Worm (Caenorhabditis elegans) whole organism, young adult: ENCODE data around the gene D2045.8.

Source experiments
- C06A6.2 ChIP-seq: fragments of 200-800 bp; sonication (Bioruptor generic); conservative IDR thresholded peaks from 2 replicates; pipeline ENCODE4 v1.3.6; 2022; ENCODE audit warnings: missing genetic modification characterization, missing compliant biosample characterization
- C17E4.6 ChIP-seq: fragments of 200-800 bp; sonication (Bioruptor generic); IDR thresholded peaks from 2 replicates; pipeline ENCODE4 v1.3.6; 2022; ENCODE audit warnings: missing genetic modification reagents, missing genetic modification characterization, missing compliant biosample characterization
- D2030.7 ChIP-seq: fragments of 200-800 bp; sonication (Bioruptor generic); IDR thresholded peaks from 2 replicates; pipeline ENCODE4 v1.3.6; 2022; ENCODE audit warnings: missing genetic modification reagents, missing genetic modification characterization, missing compliant biosample characterization
- F52B5.7 ChIP-seq: sonication (generic microtip); optimal IDR thresholded peaks from 2 replicates; lab custom pipeline; 2016; ENCODE audit warnings: mild to moderate bottlenecking, missing genetic modification characterization, missing compliant biosample characterization
- F57C9.4 ChIP-seq: sonication (generic microtip); optimal IDR thresholded peaks from 2 replicates; lab custom pipeline; 2017; ENCODE audit warnings: mild to moderate bottlenecking, missing genetic modification characterization, missing compliant biosample characterization
- Y53F4B.3 ChIP-seq: fragments of 200-800 bp; sonication (Bioruptor generic); IDR thresholded peaks from 2 replicates; pipeline ENCODE4 v1.3.6; 2022; ENCODE audit warnings: missing genetic modification reagents, missing genetic modification characterization, missing compliant biosample characterization
- ZK185.1 ChIP-seq: sonication (generic microtip); optimal IDR thresholded peaks from 2 replicates; lab custom pipeline; 2016; ENCODE audit warnings: mild to moderate bottlenecking, missing genetic modification characterization, missing compliant biosample characterization; ENCODE audit not compliant: poor library complexity, severe bottlenecking
- bed-1 ChIP-seq: fragments of 200-800 bp; sonication (Bioruptor generic); IDR thresholded peaks from 2 replicates; pipeline ENCODE4 v1.3.6; 2022; ENCODE audit warnings: missing genetic modification reagents, missing genetic modification characterization, missing compliant biosample characterization
- cebp-1 ChIP-seq, 2 experiments: fragments of 200-800 bp in 1 of 2; sonication (Bioruptor generic) in 1 of 2; sonication (generic microtip) in 1 of 2; IDR thresholded peaks in 1 of 2; optimal IDR thresholded peaks in 1 of 2; 2 replicates each; pipeline versions ENCODE4 v1.3.6 to Lab custom; 2017 to 2022; ENCODE audit warnings: missing compliant biosample characterization in 2 of 2, missing genetic modification characterization in 2 of 2, mild to moderate bottlenecking in 1 of 2, missing genetic modification reagents in 1 of 2, moderate library complexity in 1 of 2
- cebp-2 ChIP-seq: fragments of 200-800 bp; sonication (Bioruptor generic); IDR thresholded peaks from 2 replicates; pipeline ENCODE4 v1.3.6; 2022; ENCODE audit warnings: missing genetic modification characterization, missing compliant biosample characterization
- ceh-100 ChIP-seq: fragments of 200-800 bp; sonication (Bioruptor generic); IDR thresholded peaks from 2 replicates; pipeline ENCODE4 v1.3.6; 2022; ENCODE audit warnings: missing genetic modification reagents, missing genetic modification characterization, missing compliant biosample characterization
- ceh-40 ChIP-seq: fragments of 200-800 bp; sonication (Bioruptor generic); IDR thresholded peaks from 2 replicates; pipeline ENCODE4 v1.3.6; 2022; ENCODE audit warnings: missing genetic modification characterization, missing compliant biosample characterization
- ceh-79 ChIP-seq: sonication (generic microtip); optimal IDR thresholded peaks from 2 replicates; lab custom pipeline; 2017; ENCODE audit warnings: mild to moderate bottlenecking, missing genetic modification characterization, missing compliant biosample characterization
- chd-7 ChIP-seq: sonication (generic microtip); optimal IDR thresholded peaks from 2 replicates; lab custom pipeline; 2016; ENCODE audit warnings: mild to moderate bottlenecking, missing genetic modification characterization, moderate library complexity, missing compliant biosample characterization
- die-1 ChIP-seq: sonication (generic microtip); optimal IDR thresholded peaks from 2 replicates; lab custom pipeline; 2016; ENCODE audit warnings: missing genotype, mild to moderate bottlenecking, missing genetic modification characterization, missing compliant biosample characterization
- dox-1 ChIP-seq: fragments of 200-800 bp; sonication (Bioruptor generic); IDR thresholded peaks from 2 replicates; pipeline ENCODE4 v1.3.6; 2022; ENCODE audit warnings: missing genetic modification reagents, missing genetic modification characterization, missing compliant biosample characterization
- dpl-1 ChIP-seq: fragments of 150-350 bp; optimal IDR thresholded peaks from 2 replicates; lab custom pipeline; 2014; ENCODE audit warnings: missing biosample characterization, missing genetic modification reagents, missing genetic modification characterization
- ets-4 ChIP-seq: fragments of 200-800 bp; sonication (Bioruptor generic); optimal IDR thresholded peaks from 2 replicates; lab custom pipeline; 2018; ENCODE audit warnings: mild to moderate bottlenecking, missing genetic modification characterization, missing compliant biosample characterization
- hmg-20 ChIP-seq: fragments of 200-800 bp; sonication (Bioruptor generic); IDR thresholded peaks from 2 replicates; pipeline ENCODE4 v1.3.6; 2022; ENCODE audit warnings: missing genetic modification reagents, missing genetic modification characterization, missing compliant biosample characterization
- hrde-1 ChIP-seq: sonication (generic microtip); optimal IDR thresholded peaks from 2 replicates; lab custom pipeline; 2016; ENCODE audit warnings: missing genetic modification characterization, mild to moderate bottlenecking, missing compliant biosample characterization, moderate library complexity, missing genotype, missing genetic modification reagents, borderline replicate concordance
- let-607 ChIP-seq, 2 experiments: fragments of 200-800 bp in 1 of 2; sonication (Bioruptor generic) in 1 of 2; sonication (generic microtip) in 1 of 2; optimal IDR thresholded peaks; 2 replicates each; lab custom pipeline; 2016 to 2018; ENCODE audit warnings: mild to moderate bottlenecking in 2 of 2, missing compliant biosample characterization in 2 of 2, missing genetic modification characterization in 2 of 2, moderate library complexity in 2 of 2, missing genotype in 1 of 2
- lir-1 ChIP-seq: fragments of 200-800 bp; sonication (Bioruptor generic); conservative IDR thresholded peaks from 2 replicates; pipeline ENCODE4 v1.3.6; 2022; ENCODE audit warnings: missing genetic modification reagents, missing genetic modification characterization, missing compliant biosample characterization
- madf-10 ChIP-seq: sonication (generic microtip); optimal IDR thresholded peaks from 2 replicates; lab custom pipeline; 2016; ENCODE audit warnings: mild to moderate bottlenecking, missing genetic modification characterization, missing compliant biosample characterization
- mcd-1 ChIP-seq: fragments of 200-800 bp; sonication (Bioruptor generic); IDR thresholded peaks from 2 replicates; pipeline ENCODE4 v1.3.6; 2022; ENCODE audit warnings: missing genetic modification reagents, missing genetic modification characterization, missing compliant biosample characterization
- mxl-1 ChIP-seq: sonication (generic microtip); optimal IDR thresholded peaks from 2 replicates; lab custom pipeline; 2016; ENCODE audit warnings: missing genetic modification characterization, missing compliant biosample characterization
- nfya-1 ChIP-seq: sonication (generic microtip); optimal IDR thresholded peaks from 2 replicates; lab custom pipeline; 2017; ENCODE audit warnings: antibody characterized with exemption, missing compliant biosample characterization, missing genetic modification characterization, borderline replicate concordance; ENCODE audit not compliant: insufficient read depth
- nhr-179 ChIP-seq: sonication (generic microtip); optimal IDR thresholded peaks from 2 replicates; lab custom pipeline; 2016; ENCODE audit warnings: mild to moderate bottlenecking, missing genetic modification characterization, missing compliant biosample characterization
- nhr-80 ChIP-seq: sonication (generic microtip); optimal IDR thresholded peaks from 2 replicates; lab custom pipeline; 2016; ENCODE audit warnings: missing genetic modification characterization, missing compliant biosample characterization
- nhr-90 ChIP-seq: sonication (generic microtip); optimal IDR thresholded peaks from 2 replicates; lab custom pipeline; 2016; ENCODE audit warnings: missing genotype, mild to moderate bottlenecking, missing genetic modification characterization, missing compliant biosample characterization
- pbrm-1 ChIP-seq: fragments of 200-800 bp; sonication (Bioruptor generic); IDR thresholded peaks from 2 replicates; pipeline ENCODE4 v1.3.6; 2022; ENCODE audit warnings: missing genetic modification reagents, missing genetic modification characterization, missing compliant biosample characterization
- sdz-38 ChIP-seq: sonication (generic microtip); optimal IDR thresholded peaks from 2 replicates; lab custom pipeline; 2016; ENCODE audit warnings: missing genotype, missing genetic modification characterization, missing compliant biosample characterization
- snpc-1.1 ChIP-seq: sonication (generic microtip); optimal IDR thresholded peaks from 2 replicates; lab custom pipeline; 2017; ENCODE audit warnings: missing genetic modification characterization, mild to moderate bottlenecking, missing compliant biosample characterization, antibody characterized with exemption, moderate library complexity, missing genotype, missing genetic modification reagents; ENCODE audit not compliant: insufficient read depth
- snpc-4 ChIP-seq, 5 experiments: fragments of 150-350 bp in 1 of 5; sonication (generic microtip) in 4 of 5; optimal IDR thresholded peaks; 2 replicates each; lab custom pipeline; 2014 to 2018; ENCODE audit warnings: missing genetic modification characterization in 5 of 5, missing biosample characterization in 3 of 5, antibody characterized with exemption in 2 of 5, mild to moderate bottlenecking in 2 of 5, missing compliant biosample characterization in 2 of 5, missing genotype in 2 of 5, moderate library complexity in 2 of 5, missing genetic modification reagents in 1 of 5
- somi-1 ChIP-seq: fragments of 200-800 bp; sonication (Bioruptor generic); optimal IDR thresholded peaks from 2 replicates; lab custom pipeline; 2018; ENCODE audit warnings: mild to moderate bottlenecking, missing genetic modification characterization, missing compliant biosample characterization
- sptf-2 ChIP-seq: fragments of 200-800 bp; sonication (Bioruptor generic); optimal IDR thresholded peaks from 2 replicates; lab custom pipeline; 2018; ENCODE audit warnings: mild to moderate bottlenecking, missing genetic modification characterization, missing compliant biosample characterization
- tbp1 ChIP-seq: fragments of 200-800 bp; sonication (Bioruptor generic); optimal IDR thresholded peaks from 2 replicates; lab custom pipeline; 2018; ENCODE audit warnings: mild to moderate bottlenecking, missing genetic modification characterization, missing compliant biosample characterization
- tlf-1 ChIP-seq: fragments of 200-800 bp; sonication (Bioruptor generic); optimal IDR thresholded peaks from 2 replicates; lab custom pipeline; 2018; ENCODE audit warnings: mild to moderate bottlenecking, missing genetic modification characterization, missing compliant biosample characterization
- unc-130 ChIP-seq: sonication (generic microtip); optimal IDR thresholded peaks from 2 replicates; lab custom pipeline; 2016; ENCODE audit warnings: missing genetic modification reagents, missing genetic modification characterization, missing compliant biosample characterization
- xnd-1 ChIP-seq: sonication (generic microtip); optimal IDR thresholded peaks from 2 replicates; lab custom pipeline; 2016; ENCODE audit warnings: missing genotype, missing genetic modification reagents, missing genetic modification characterization, missing compliant biosample characterization
- ztf-18 ChIP-seq: sonication (generic microtip); optimal IDR thresholded peaks from 2 replicates; lab custom pipeline; 2016; ENCODE audit warnings: missing genotype, mild to moderate bottlenecking, missing genetic modification characterization, missing compliant biosample characterization
- ztf-28 ChIP-seq: fragments of 200-800 bp; sonication (Bioruptor generic); IDR thresholded peaks from 2 replicates; pipeline ENCODE4 v1.3.6; 2022; ENCODE audit warnings: missing genetic modification reagents, missing genetic modification characterization, missing compliant biosample characterization
- ztf-6 ChIP-seq: fragments of 200-800 bp; sonication (Bioruptor generic); IDR thresholded peaks from 2 replicates; pipeline ENCODE4 v1.3.6; 2022; ENCODE audit warnings: missing genetic modification reagents, missing genetic modification characterization, missing compliant biosample characterization

The D2045.8 gene

DNA sequence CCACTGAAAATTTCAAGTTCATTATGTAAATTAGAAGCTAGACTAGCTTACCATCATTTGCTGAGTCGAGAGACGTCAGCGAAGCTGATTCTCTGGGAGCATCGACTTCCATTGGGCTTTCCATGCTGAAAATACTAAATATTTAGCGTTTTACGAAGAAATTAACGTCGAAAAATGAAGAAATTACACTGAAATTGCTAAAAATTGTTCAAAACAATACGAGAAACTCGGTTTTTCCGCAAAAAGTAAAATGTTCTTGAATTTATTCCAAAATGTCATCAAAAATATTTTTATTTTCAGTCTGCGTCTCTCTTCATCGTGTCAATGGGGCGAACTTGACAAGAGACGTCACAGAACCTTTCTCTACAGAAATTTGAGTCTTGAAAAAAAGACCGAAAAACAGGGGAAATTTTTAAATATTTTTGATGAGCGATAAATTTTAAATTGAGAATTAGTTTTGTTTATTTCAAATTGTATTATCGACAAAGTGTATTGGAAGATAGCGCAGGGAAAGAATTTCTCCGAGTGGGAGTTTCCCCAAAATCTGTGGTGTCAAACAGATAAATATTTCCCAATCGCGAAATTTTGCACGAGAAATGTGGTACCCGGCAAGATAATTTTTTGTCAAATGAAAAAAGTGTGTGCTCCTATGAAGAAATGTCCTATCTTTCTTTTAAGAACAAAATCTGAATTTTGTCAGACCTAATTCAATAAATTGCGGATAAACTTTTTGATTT is 21.5 kb upstream of the D2045.8 start, which contains the start of gene ecps-1 (continued):
- TF ChIP-seq dox-1 (GFP tag; lab: Robert Waterston, UW): peak; percentile 93
- TF ChIP-seq mxl-1 (tag; lab: Kevin White, UChicago): no peak
- no peak for TF ChIP-seq Y53F4B.3
- no peak for TF ChIP-seq ets-4
- peak; percentile 94 for TF ChIP-seq pbrm-1 (GFP tag; lab: Robert Waterston, UW)
- no peak for TF ChIP-seq F57C9.4 (tag; lab: Kevin White, UChicago)
- TF ChIP-seq cebp-1 (GFP tag; IDR thresholded peaks at IDR 0.05; lab: Robert Waterston, UW): peak; percentile 64
- peak; percentile 69 for TF ChIP-seq cebp-1 (tag; optimal IDR thresholded peaks at IDR 0.05; lab: Kevin White, UChicago)
- no peak for TF ChIP-seq nfya-1
- TF ChIP-seq F52B5.7 (tag; lab: Kevin White, UChicago): no peak
- peak; percentile 96 for TF ChIP-seq D2030.7 (GFP tag; lab: Robert Waterston, UW)
- TF ChIP-seq nhr-90 (tag; lab: Kevin White, UChicago): no peak
- no peak for TF ChIP-seq chd-7 (tag; lab: Kevin White, UChicago)
- peak; percentile 93 for TF ChIP-seq unc-130
- TF ChIP-seq ztf-28 (GFP tag; lab: Robert Waterston, UW): peak; percentile 96
- TF ChIP-seq C17E4.6 (GFP tag; lab: Robert Waterston, UW): peak; percentile 70
- TF ChIP-seq lir-1 (GFP tag; lab: Robert Waterston, UW): peak; percentile 88
- TF ChIP-seq die-1 (tag; lab: Kevin White, UChicago): no peak
- TF ChIP-seq ceh-40 (GFP tag; lab: Robert Waterston, UW): no peak
- no peak for TF ChIP-seq xnd-1 (tag; lab: Kevin White, UChicago)
- no peak for TF ChIP-seq hrde-1
- TF ChIP-seq hmg-20 (GFP tag; lab: Robert Waterston, UW): no peak
- TF ChIP-seq tlf-1 (GFP tag; lab: Kevin White, UChicago): peak; percentile 75
- peak; percentile 73 for TF ChIP-seq snpc-1.1 (tag; lab: Kevin White, UChicago)
- no peak for TF ChIP-seq ztf-6 (GFP tag; lab: Robert Waterston, UW)
- TF ChIP-seq nhr-80 (tag; lab: Kevin White, UChicago): no peak
- TF ChIP-seq dpl-1: no peak
- TF ChIP-seq ceh-100 (GFP tag; lab: Robert Waterston, UW): peak; percentile 100
- no peak for TF ChIP-seq nhr-179
- peak; percentile 76 for TF ChIP-seq madf-10 (tag; lab: Kevin White, UChicago)
- peak; percentile 76 for TF ChIP-seq snpc-4 (GFP tag; optimal IDR thresholded peaks at IDR 0.05; lab: Kevin White, UChicago)
- TF ChIP-seq snpc-4 (tag; optimal IDR thresholded peaks at IDR 0.05; lab: Kevin White, UChicago): peak; percentile 44 to 76 (median 54)
- peak; percentile 61 for TF ChIP-seq ztf-18 (tag; lab: Kevin White, UChicago)
- TF ChIP-seq bed-1 (GFP tag; lab: Robert Waterston, UW): no peak
- peak; percentile 90 for TF ChIP-seq ZK185.1 (tag; lab: Kevin White, UChicago)
- peak; percentile 73 for TF ChIP-seq tbp1 (GFP tag; lab: Kevin White, UChicago)
- peak; percentile 48 for TF ChIP-seq somi-1 (GFP tag; lab: Kevin White, UChicago)
- no peak for TF ChIP-seq ceh-79 (tag; lab: Kevin White, UChicago)
- TF ChIP-seq C06A6.2 (GFP tag; lab: Robert Waterston, UW): peak; percentile 74
- peak; percentile 14 to 19 for TF ChIP-seq let-607 (tag; optimal IDR thresholded peaks at IDR 0.05; lab: Kevin White, UChicago)
- no peak for TF ChIP-seq sdz-38
- no peak for TF ChIP-seq sptf-2 (GFP tag; lab: Kevin White, UChicago)
- TF ChIP-seq cebp-2 (GFP tag; lab: Robert Waterston, UW): no peak
- TF ChIP-seq mcd-1: peak; percentile 98
